Worm (Caenorhabditis elegans) whole organism, L3 larva: Measurements from ENCODE around the gene tmed-13.

ENCODE experiments used
- aly-2 ChIP-seq: fragments of 150-350 bp; optimal IDR thresholded peaks from 2 replicates; lab custom pipeline; 2014; ENCODE audit warnings: missing biosample characterization, missing genetic modification characterization
- daf-12 ChIP-seq: fragments of 150-350 bp; optimal IDR thresholded peaks from 2 replicates; lab custom pipeline; 2014; ENCODE audit warnings: missing biosample characterization, missing genetic modification reagents, missing genetic modification characterization
- elt-2 ChIP-seq: sonication (generic microtip); optimal IDR thresholded peaks from 2 replicates; lab custom pipeline; 2016; ENCODE audit warnings: missing genetic modification reagents, mild to moderate bottlenecking, missing genetic modification characterization, missing compliant biosample characterization
- lin-39 ChIP-seq: fragments of 150-350 bp; optimal IDR thresholded peaks from 2 replicates; lab custom pipeline; 2018; ENCODE audit warnings: missing biosample characterization, missing genetic modification reagents, missing genetic modification characterization
- nhr-12 ChIP-seq: fragments of 150-350 bp; optimal IDR thresholded peaks from 2 replicates; lab custom pipeline; 2014; ENCODE audit warnings: missing biosample characterization, missing genetic modification characterization
- nhr-25 ChIP-seq: sonication (generic microtip); optimal IDR thresholded peaks from 2 replicates; lab custom pipeline; 2017; ENCODE audit warnings: missing biosample characterization, missing genetic modification characterization
- pqm-1 ChIP-seq: fragments of 150-350 bp; optimal IDR thresholded peaks from 2 replicates; lab custom pipeline; 2017; ENCODE audit warnings: missing biosample characterization, missing genetic modification characterization, inconsistent platforms

ce11 chrIV:6491915-6492314, 20.7 kb upstream of the tmed-13 start:
- TF ChIP-seq daf-12 (tag; lab: Kevin White, UChicago), result no peak
- TF ChIP-seq aly-2 (tag; lab: Kevin White, UChicago), result no peak
- no peak for TF ChIP-seq pqm-1 (tag; lab: Kevin White, UChicago)
- no peak for TF ChIP-seq nhr-12 (tag; lab: Kevin White, UChicago)
- peak; percentile 33 for TF ChIP-seq nhr-25 (tag; lab: Kevin White, UChicago)
- no peak for TF ChIP-seq lin-39 (tag; lab: Kevin White, UChicago)
- no peak for TF ChIP-seq elt-2 (tag; lab: Kevin White, UChicago)
